Worm (Caenorhabditis elegans): ENCODE measurements around the gene pfas-1.

Gene pfas-1

ce11 chrIII:4594324-4594723 lies 48.8 kb downstream of the pfas-1 start, which contains the start of gene apc-11:
TSS of gene apc-11 (minus strand) at chrIII:4594424.
- TF ChIP-seq tbx-2 (tag; optimal IDR thresholded peaks at IDR 0.05) (no peak), nhr-67 (tag; optimal IDR thresholded peaks at IDR 0.05) (no peak), mml-1 (tag; optimal IDR thresholded peaks at IDR 0.05) (no peak), nhr-12 (tag; optimal IDR thresholded peaks at IDR 0.05) (no peak), jun-1 (tag; optimal IDR thresholded peaks at IDR 0.05) (no peak), daf-12 (tag; optimal IDR thresholded peaks at IDR 0.05) (no peak)

DNA sequence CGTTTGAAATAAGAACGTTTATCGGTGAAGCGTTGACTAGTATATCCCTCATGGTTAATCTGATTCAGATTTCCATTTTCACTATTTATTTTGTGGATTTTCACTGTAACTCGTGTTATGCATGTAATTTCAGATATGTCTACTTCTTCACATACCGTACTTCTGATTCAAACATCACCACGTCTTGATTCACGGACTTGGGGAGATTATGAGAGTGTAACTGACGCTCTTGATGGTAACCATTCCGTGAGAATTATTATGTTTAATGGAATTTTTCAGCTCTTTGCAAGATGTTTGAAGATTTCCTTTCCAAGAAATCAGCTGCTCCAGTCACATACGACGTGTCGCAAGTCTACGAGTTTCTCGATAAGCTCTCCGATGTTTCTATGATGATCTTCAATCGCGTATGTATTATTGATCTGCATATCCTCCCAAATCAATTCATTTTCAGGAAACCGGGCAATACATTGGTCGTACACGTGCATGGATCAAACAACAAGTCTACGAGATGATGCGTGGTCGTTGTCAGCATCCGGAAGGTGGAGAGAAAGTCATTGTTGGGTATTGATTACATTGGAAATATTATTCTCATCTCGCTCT lies 49.9 kb downstream of the pfas-1 start, which contains the start of gene erh-2:
TSS of gene erh-2 (plus strand) at position 134 of the 600 bp plus-strand sequence.
- TF ChIP-seq nhr-25 (tag; optimal IDR thresholded peaks at IDR 0.05), result no peak

ce11 chrIII:4587177-4587576 lies 55.9 kb downstream of the pfas-1 start, which contains the start of the genes F35G12.7 and smc-4:
TSS of gene F35G12.7 (minus strand) at chrIII:4587330.
TSS of gene smc-4 (plus strand) at chrIII:4587501.
- no peak for TF ChIP-seq hmg-11 (tag; optimal IDR thresholded peaks at IDR 0.05)
- TF ChIP-seq fos-1 (tag; optimal IDR thresholded peaks at IDR 0.05), result no peak
- no peak for TF ChIP-seq skn-1 (tag; optimal IDR thresholded peaks at IDR 0.05)
- no peak for TF ChIP-seq pqm-1 (tag; optimal IDR thresholded peaks at IDR 0.05)
- no peak for TF ChIP-seq jun-1 (tag; optimal IDR thresholded peaks at IDR 0.05)
- TF ChIP-seq elt-3 (tag; optimal IDR thresholded peaks at IDR 0.05), result no peak
- no peak for TF ChIP-seq R02D3.7 (tag; optimal IDR thresholded peaks at IDR 0.05)
- no peak for TF ChIP-seq unc-62 (GFP tag; optimal IDR thresholded peaks at IDR 0.05)
- TF ChIP-seq nhr-67 (tag; optimal IDR thresholded peaks at IDR 0.05), result no peak
- TF ChIP-seq aly-2 (tag; optimal IDR thresholded peaks at IDR 0.05), result no peak
- TF ChIP-seq ama-1 (optimal IDR thresholded peaks at IDR 0.05), result no peak
- TF ChIP-seq nhr-23 (tag; optimal IDR thresholded peaks at IDR 0.05), result peak; percentile 73
- TF ChIP-seq fkh-2 (tag; optimal IDR thresholded peaks at IDR 0.05), result no peak
- TF ChIP-seq nfya-1 (tag; optimal IDR thresholded peaks at IDR 0.05; ENCODE audit: insufficient read depth), result peak; percentile 90
- TF ChIP-seq ZK546.5 (tag; optimal IDR thresholded peaks at IDR 0.05), result no peak
- TF ChIP-seq elt-2 (tag; optimal IDR thresholded peaks at IDR 0.05), result peak; percentile 25
- TF ChIP-seq nhr-11 (tag; optimal IDR thresholded peaks at IDR 0.05), result no peak
- TF ChIP-seq snpc-4 (tag; optimal IDR thresholded peaks at IDR 0.05), result no peak
- peak; percentile 9 for TF ChIP-seq ceh-28 (tag; optimal IDR thresholded peaks at IDR 0.05)
- TF ChIP-seq lin-15B (tag; optimal IDR thresholded peaks at IDR 0.05), result peak; percentile 26
- no peak for TF ChIP-seq mdl-1 (tag; optimal IDR thresholded peaks at IDR 0.05)
- TF ChIP-seq ztf-11 (tag; optimal IDR thresholded peaks at IDR 0.05), result no peak
- TF ChIP-seq fkh-10 (GFP tag; optimal IDR thresholded peaks at IDR 0.05), result no peak
- no peak for TF ChIP-seq egl-27 (tag; optimal IDR thresholded peaks at IDR 0.05)
- no peak for TF ChIP-seq lsy-12 (tag; optimal IDR thresholded peaks at IDR 0.05)
- TF ChIP-seq lin-39 (tag; optimal IDR thresholded peaks at IDR 0.05), result no peak
- TF ChIP-seq eor-1 (tag; optimal IDR thresholded peaks at IDR 0.05), result no peak
- TF ChIP-seq nhr-25 (tag; optimal IDR thresholded peaks at IDR 0.05), result peak; percentile 32
- TF ChIP-seq egl-5 (tag; optimal IDR thresholded peaks at IDR 0.05), result no peak
- no peak for TF ChIP-seq ceh-16 (tag; optimal IDR thresholded peaks at IDR 0.05)
- TF ChIP-seq zag-1 (tag; optimal IDR thresholded peaks at IDR 0.05), result no peak
- TF ChIP-seq sea-2 (GFP tag; optimal IDR thresholded peaks at IDR 0.05), result no peak
- no peak for TF ChIP-seq nhr-77 (tag; optimal IDR thresholded peaks at IDR 0.05)
- no peak for TF ChIP-seq nhr-43 (tag; optimal IDR thresholded peaks at IDR 0.05; ENCODE audit: poor library complexity, severe bottlenecking)
- no peak for TF ChIP-seq elt-1 (tag; optimal IDR thresholded peaks at IDR 0.05)
- no peak for TF ChIP-seq ztf-4 (tag; optimal IDR thresholded peaks at IDR 0.05)
- no peak for TF ChIP-seq unc-39 (tag; optimal IDR thresholded peaks at IDR 0.05)
- TF ChIP-seq pha-4 (tag; optimal IDR thresholded peaks at IDR 0.05), result peak; percentile 73
- TF ChIP-seq nhr-12 (tag; optimal IDR thresholded peaks at IDR 0.05), result no peak
- no peak for TF ChIP-seq daf-12 (tag; optimal IDR thresholded peaks at IDR 0.05)
- no peak for TF ChIP-seq mml-1 (tag; optimal IDR thresholded peaks at IDR 0.05)
